Fruit fly (Drosophila melanogaster) Kc167 (cell line): ENCODE results near the gene Chsy.

Experiments
- Myc ChIP-seq: fragments of >200 bp; optimal IDR thresholded peaks from 2 replicates; lab custom pipeline; 2017; ENCODE audit warnings: missing external identifiers
- Sin3A ChIP-seq: fragments of >200 bp; optimal IDR thresholded peaks from 2 replicates; lab custom pipeline; 2018; ENCODE audit warnings: missing external identifiers
- h ChIP-seq: fragments of >200 bp; optimal IDR thresholded peaks from 3 replicates; lab custom pipeline; 2018; ENCODE audit warnings: missing external identifiers
- insv ChIP-seq: fragments of >200 bp; optimal IDR thresholded peaks from 3 replicates; lab custom pipeline; 2018; ENCODE audit warnings: missing external identifiers
- psq ChIP-seq: fragments of >200 bp; optimal IDR thresholded peaks from 2 replicates; lab custom pipeline; 2017; ENCODE audit warnings: missing external identifiers
- ttk ChIP-seq: sonication (Bioruptor generic); optimal IDR thresholded peaks from 2 replicates; lab custom pipeline; 2017; ENCODE audit warnings: missing external identifiers

Gene Chsy

dm6 chrX:15602438-15602837, 9.1 kb upstream of the Chsy start:
- TF ChIP-seq Sin3A (no peak), ttk (lab: Kevin White, UChicago) (no peak), Myc (no peak), psq (lab: Kevin White, UChicago) (no peak), insv (lab: Kevin White, UChicago) (no peak), h (lab: Kevin White, UChicago) (no peak)

dm6 chrX:15601285-15601684, 8.0 kb upstream of the Chsy start:
- no peak for TF ChIP-seq Sin3A
- no peak for TF ChIP-seq ttk (lab: Kevin White, UChicago)
- no peak for TF ChIP-seq psq (lab: Kevin White, UChicago)
- no peak for TF ChIP-seq h (lab: Kevin White, UChicago)
- TF ChIP-seq Myc, result no peak
- TF ChIP-seq insv (lab: Kevin White, UChicago), result no peak

- no peak for TF ChIP-seq ttk (lab: Kevin White, UChicago)
- TF ChIP-seq insv (lab: Kevin White, UChicago), result no peak
- TF ChIP-seq h (lab: Kevin White, UChicago), result no peak
- TF ChIP-seq Myc, result no peak
- no peak for TF ChIP-seq psq (lab: Kevin White, UChicago)
- TF ChIP-seq Sin3A, result no peak
Observed at dm6 chrX:15599697-15600096, 6.4 kb upstream of the Chsy start.

dm6 chrX:15594230-15594857, 1.0 kb upstream of the Chsy start:
- TF ChIP-seq Myc (no peak), insv (lab: Kevin White, UChicago) (no peak), h (lab: Kevin White, UChicago) (no peak), psq (lab: Kevin White, UChicago) (no peak), ttk (lab: Kevin White, UChicago) (no peak), Sin3A (no peak)

dm6 chrX:15592822-15593476, 385 bp downstream of the Chsy start:
- TF ChIP-seq psq (lab: Kevin White, UChicago), result no peak
- no peak for TF ChIP-seq Sin3A
- no peak for TF ChIP-seq h (lab: Kevin White, UChicago)
- TF ChIP-seq Myc, result no peak
- no peak for TF ChIP-seq insv (lab: Kevin White, UChicago)
- TF ChIP-seq ttk (lab: Kevin White, UChicago), result no peak

dm6 chrX:15591721-15592491, 1.4 kb downstream of the Chsy start:
- no peak for TF ChIP-seq psq (lab: Kevin White, UChicago)
- no peak for TF ChIP-seq Myc
- no peak for TF ChIP-seq Sin3A
- no peak for TF ChIP-seq insv (lab: Kevin White, UChicago)

- no peak for TF ChIP-seq psq (lab: Kevin White, UChicago)
- no peak for TF ChIP-seq Myc
- TF ChIP-seq Sin3A, result no peak
- TF ChIP-seq ttk (lab: Kevin White, UChicago), result no peak
- no peak for TF ChIP-seq insv (lab: Kevin White, UChicago)
- no peak for TF ChIP-seq h (lab: Kevin White, UChicago)
Observed at dm6 chrX:15587433-15587832, 5.9 kb downstream of the Chsy start, which contains the start of gene Alp11. TSS of gene Alp11 (plus strand) at chrX:15587733.

dm6 chrX:15583842-15584441, 9.4 kb downstream of the Chsy start:
- TF ChIP-seq h (lab: Kevin White, UChicago), result no peak
- peak; percentile 96 for TF ChIP-seq ttk (lab: Kevin White, UChicago)

- TF ChIP-seq insv (lab: Kevin White, UChicago) (no peak), psq (lab: Kevin White, UChicago) (no peak), h (lab: Kevin White, UChicago) (no peak), Myc (no peak), ttk (lab: Kevin White, UChicago) (no peak), Sin3A (no peak)
Observed at dm6 chrX:15582853-15583252, 10.5 kb downstream of the Chsy start, which contains the start of the genes CG9215 and CG8097. TSS of gene CG9215 (minus strand) at chrX:15582874. TSS of gene CG8097 (plus strand) at chrX:15583159.

- TF ChIP-seq insv (lab: Kevin White, UChicago), result no peak
- TF ChIP-seq h (lab: Kevin White, UChicago), result no peak
- TF ChIP-seq ttk (lab: Kevin White, UChicago), result no peak
- TF ChIP-seq psq (lab: Kevin White, UChicago), result no peak
- no peak for TF ChIP-seq Sin3A
- no peak for TF ChIP-seq Myc
Observed at dm6 chrX:15579579-15579978, 13.8 kb downstream of the Chsy start.

- no peak for TF ChIP-seq h (lab: Kevin White, UChicago)
- TF ChIP-seq ttk (lab: Kevin White, UChicago), result no peak
- TF ChIP-seq Myc, result no peak
- no peak for TF ChIP-seq insv (lab: Kevin White, UChicago)
- no peak for TF ChIP-seq psq (lab: Kevin White, UChicago)
Observed at dm6 chrX:15578043-15578442, 15.3 kb downstream of the Chsy start, which contains the start of the genes cerv and CG7872. TSS of gene cerv (minus strand) at chrX:15578171. TSS of gene CG7872 (plus strand) at chrX:15578205.
